Fruit fly (Drosophila melanogaster): ENCODE results near the gene Ets98B.

Gene Ets98B

DNA sequence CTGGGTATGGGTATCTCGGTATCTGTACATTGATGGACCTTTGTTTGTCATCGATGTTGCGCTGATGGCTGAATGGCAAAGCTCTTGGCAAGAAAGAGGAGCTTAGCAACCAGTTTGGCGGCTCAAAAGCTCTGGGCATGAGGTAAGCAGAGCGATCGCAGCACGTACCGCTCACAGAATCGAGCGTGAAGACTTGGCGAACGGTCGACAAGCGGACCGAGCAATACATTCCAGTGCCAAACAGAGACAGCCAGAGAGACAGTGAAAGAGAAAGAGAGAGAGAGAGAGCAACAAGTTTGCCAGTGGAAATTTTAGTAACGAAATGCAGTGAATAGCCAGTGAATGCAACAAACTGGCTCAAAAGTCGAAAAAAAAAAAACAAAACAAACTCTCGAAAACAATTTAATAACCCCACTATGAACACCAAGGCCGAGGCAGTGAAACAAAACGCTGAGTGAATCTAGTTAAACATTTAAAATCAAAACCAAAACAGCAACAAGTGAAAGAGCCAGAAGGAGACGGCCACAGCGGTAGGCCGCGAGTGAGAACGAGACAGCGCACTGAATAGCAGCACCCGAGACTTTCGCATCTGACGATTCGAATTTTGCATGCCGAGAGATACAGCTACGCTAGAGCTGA lies at the start of gene Ets98B:
Gene Ets98B, plus strand, starts transcription at position 172 of the 639 bp plus-strand sequence.
- TF ChIP-seq CG32006 (GFP tag; optimal IDR thresholded peaks at IDR 0.05) (no peak), CG15336 (GFP tag; IDR thresholded peaks at IDR 0.05) (peak; percentile 23; the same call in 1 of the 2 replicates), dsx (GFP tag; optimal IDR thresholded peaks at IDR 0.05; ENCODE audit: poor library complexity, severe bottlenecking) (peak; percentile 21), net (GFP tag; optimal IDR thresholded peaks at IDR 0.05) (peak; percentile 12), Eip78C (GFP tag) (peak; percentile 80), CG6163 (GFP tag; IDR thresholded peaks at IDR 0.05) (0 out of 3 replicates have a peak, but pooled peaks have one; percentile 38), Met (GFP tag; optimal IDR thresholded peaks at IDR 0.05) (peak; percentile 15), CG8319 (GFP tag; optimal IDR thresholded peaks at IDR 0.05) (no peak), Sox14 (GFP tag; optimal IDR thresholded peaks at IDR 0.05) (peak; percentile 14), CG11902 (GFP tag; optimal IDR thresholded peaks at IDR 0.05) (no peak)

DNA sequence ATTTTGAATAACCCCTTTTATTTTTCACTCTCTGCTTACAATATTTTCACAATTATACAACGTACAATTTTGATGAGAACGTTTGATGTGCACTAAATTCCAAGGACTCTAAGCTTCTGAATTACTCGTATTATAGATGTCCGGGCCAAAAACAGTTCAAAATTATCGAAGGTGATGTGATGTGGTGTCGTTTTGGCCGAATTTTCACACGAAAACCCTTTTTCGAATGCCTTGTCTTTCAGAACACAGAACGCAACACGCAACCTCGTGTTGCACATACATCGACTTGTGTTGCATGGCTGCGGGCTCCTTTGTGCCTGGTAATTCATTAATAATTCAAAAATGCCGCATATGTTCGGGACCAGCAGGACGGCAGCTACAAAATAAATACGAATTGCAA lies 48.3 kb upstream of the Ets98B start, which contains the start of gene CG31055:
Gene CG31055, minus strand, starts transcription at position 101 of the 400 bp plus-strand sequence.
- TF ChIP-seq salr (GFP tag; optimal IDR thresholded peaks at IDR 0.05) (no peak), CG34406 (GFP tag; optimal IDR thresholded peaks at IDR 0.05) (no peak), Ets96B (tag; optimal IDR thresholded peaks at IDR 0.05) (no peak), ss (GFP tag; optimal IDR thresholded peaks at IDR 0.05) (peak in 1 of 2 experiments; percentile 69), CG8319 (GFP tag; optimal IDR thresholded peaks at IDR 0.05) (no peak), CG10631 (GFP tag; optimal IDR thresholded peaks at IDR 0.05) (no peak)

DNA sequence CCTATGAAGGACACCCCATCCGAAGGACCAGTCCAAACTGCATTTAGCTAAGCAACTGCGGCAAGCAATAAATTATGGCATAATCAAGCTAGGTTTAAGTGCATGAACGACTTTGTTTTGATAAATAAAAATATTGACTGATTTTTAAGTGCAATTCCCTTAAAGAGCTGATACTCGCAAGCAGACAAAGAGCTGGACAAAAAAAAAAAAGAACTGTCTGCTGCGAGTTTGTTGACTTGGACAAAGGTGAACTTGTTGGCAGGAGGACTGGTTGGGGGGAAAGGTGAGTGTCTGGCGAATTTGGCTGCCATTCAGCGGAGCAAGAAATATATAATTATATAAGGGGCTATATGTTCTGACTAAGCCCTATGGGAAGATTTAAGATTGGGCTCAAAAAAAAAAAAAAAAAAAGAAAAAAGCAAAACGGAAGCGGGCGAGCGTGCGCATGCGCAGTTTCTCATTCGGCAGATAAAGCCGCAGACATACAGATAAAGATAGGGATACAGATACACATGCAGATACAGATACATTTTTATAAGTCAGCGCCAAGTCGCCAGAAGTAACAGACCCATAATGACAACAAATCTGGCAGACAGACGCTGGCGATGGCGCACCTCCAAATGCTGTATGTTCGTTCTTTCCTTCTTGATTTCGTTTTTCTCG lies 43.6 kb upstream of the Ets98B start:
- TF ChIP-seq dsx (GFP tag; optimal IDR thresholded peaks at IDR 0.05; ENCODE audit: poor library complexity, severe bottlenecking) = no peak
- TF ChIP-seq CG10631 (GFP tag; optimal IDR thresholded peaks at IDR 0.05) = no peak
- no peak for TF ChIP-seq spab (GFP tag; optimal IDR thresholded peaks at IDR 0.05)
- TF ChIP-seq CG6808 (GFP tag; optimal IDR thresholded peaks at IDR 0.05) = no peak
- TF ChIP-seq esn (GFP tag; optimal IDR thresholded peaks at IDR 0.05) = no peak
- no peak for TF ChIP-seq Ets96B (tag; optimal IDR thresholded peaks at IDR 0.05)
- no peak for TF ChIP-seq CG34406 (GFP tag; optimal IDR thresholded peaks at IDR 0.05)
- TF ChIP-seq Sox14 (GFP tag; optimal IDR thresholded peaks at IDR 0.05) = no peak
- TF ChIP-seq CG6163 (GFP tag; IDR thresholded peaks at IDR 0.05) = no peak
- no peak for TF ChIP-seq salr (GFP tag; optimal IDR thresholded peaks at IDR 0.05)
- TF ChIP-seq eg (GFP tag; IDR thresholded peaks at IDR 0.05) = no peak
- no peak for TF ChIP-seq OdsH (GFP tag; optimal IDR thresholded peaks at IDR 0.05)
- no peak for TF ChIP-seq CG6276 (GFP tag; optimal IDR thresholded peaks at IDR 0.05)
- no peak for TF ChIP-seq Hr38 (GFP tag; optimal IDR thresholded peaks at IDR 0.05)
- no peak for TF ChIP-seq fkh (GFP tag; optimal IDR thresholded peaks at IDR 0.05)
- TF ChIP-seq CG4318 (GFP tag; optimal IDR thresholded peaks at IDR 0.05) = no peak
- TF ChIP-seq pdm3 (GFP tag; optimal IDR thresholded peaks at IDR 0.05) = no peak
- no peak for TF ChIP-seq dac (GFP tag; optimal IDR thresholded peaks at IDR 0.05)
- TF ChIP-seq CG31627 (GFP tag; optimal IDR thresholded peaks at IDR 0.05) = no peak
- TF ChIP-seq Sox102F (GFP tag; optimal IDR thresholded peaks at IDR 0.05) = peak; percentile 25
- peak; percentile 55 for TF ChIP-seq Eip78C (GFP tag)
- TF ChIP-seq svp (GFP tag) = peak; percentile 52
- no peak for TF ChIP-seq CG6792 (GFP tag; optimal IDR thresholded peaks at IDR 0.05)
- TF ChIP-seq ss (GFP tag; optimal IDR thresholded peaks at IDR 0.05) = peak in 1 of 2 experiments; percentile 75
- TF ChIP-seq vri (GFP tag; optimal IDR thresholded peaks at IDR 0.05) = peak; percentile 62
- TF ChIP-seq achi (GFP tag; optimal IDR thresholded peaks at IDR 0.05) = no peak

DNA sequence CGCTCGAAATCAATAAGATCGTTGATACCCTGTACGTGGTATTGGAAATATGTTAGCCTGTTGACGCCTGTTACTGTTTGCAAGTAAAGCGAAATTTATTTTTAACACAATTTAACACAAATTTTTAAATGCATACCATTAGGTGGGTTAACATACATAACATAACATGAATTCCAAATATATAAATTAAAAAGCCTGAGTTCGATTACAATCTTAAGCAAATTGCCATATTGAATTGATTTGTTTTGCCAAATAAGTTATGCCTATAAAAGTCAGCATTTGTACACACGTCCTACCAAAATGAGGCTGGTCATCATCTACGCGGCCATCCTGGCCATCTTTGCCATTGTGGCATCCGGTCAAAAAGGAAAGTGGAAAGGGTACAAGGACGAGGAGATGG lies 42.3 kb upstream of the Ets98B start, which contains the start of gene CG43319:
Gene CG43319, plus strand, starts transcription at position 301 of the 400 bp plus-strand sequence.
- TF ChIP-seq Eip78C (GFP tag) (peak; percentile 32), salr (GFP tag; optimal IDR thresholded peaks at IDR 0.05) (no peak)
